Fruit fly (Drosophila melanogaster) whole organism, adult: ENCODE results near the gene CG10137.

Experiments
- CG11617 ChIP-seq: fragments of 200-800 bp; sonication (Bioruptor generic); optimal IDR thresholded peaks from 2 replicates; lab custom pipeline; 2017; ENCODE audit warnings: mild to moderate bottlenecking, missing biosample characterization, missing genetic modification reagents, missing genetic modification characterization
- CG12768 ChIP-seq: fragments of 200-800 bp; sonication (Bioruptor generic); optimal IDR thresholded peaks from 2 replicates; lab custom pipeline; 2017; ENCODE audit warnings: missing biosample characterization, missing genetic modification characterization, mild to moderate bottlenecking, moderate library complexity, missing genetic modification reagents
- CG14711 ChIP-seq: fragments of 200-800 bp; sonication (Bioruptor generic); optimal IDR thresholded peaks from 2 replicates; lab custom pipeline; 2018; ENCODE audit warnings: missing biosample characterization, mild to moderate bottlenecking, missing genetic modification characterization, moderate library complexity
- CG1620 ChIP-seq: fragments of 200-800 bp; sonication (Bioruptor generic); optimal IDR thresholded peaks from 2 replicates; lab custom pipeline; 2016; ENCODE audit warnings: missing biosample characterization, missing genetic modification characterization
- CG33017 ChIP-seq: fragments of 200-800 bp; sonication (Bioruptor generic); optimal IDR thresholded peaks from 2 replicates; lab custom pipeline; 2018; ENCODE audit warnings: missing biosample characterization, mild to moderate bottlenecking, missing genetic modification characterization, moderate library complexity
- CG5204 ChIP-seq: fragments of 200-800 bp; sonication (Bioruptor generic); optimal IDR thresholded peaks from 2 replicates; lab custom pipeline; 2016; ENCODE audit warnings: missing biosample characterization, missing genetic modification characterization
- CG7045 ChIP-seq: fragments of 200-800 bp; sonication (Bioruptor generic); optimal IDR thresholded peaks from 2 replicates; lab custom pipeline; 2017; ENCODE audit warnings: missing biosample characterization, mild to moderate bottlenecking, missing genetic modification characterization
- CG7101 ChIP-seq: fragments of 200-800 bp; sonication (Bioruptor generic); optimal IDR thresholded peaks from 2 replicates; lab custom pipeline; 2018; ENCODE audit warnings: missing biosample characterization, mild to moderate bottlenecking, missing genetic modification characterization, moderate library complexity
- Clk ChIP-seq: fragments of 200-800 bp; sonication (Bioruptor generic); optimal IDR thresholded peaks from 2 replicates; lab custom pipeline; 2017; ENCODE audit warnings: missing biosample characterization, missing genetic modification characterization
- Crg-1 ChIP-seq: fragments of 200-800 bp; sonication (Bioruptor generic); optimal IDR thresholded peaks from 2 replicates; lab custom pipeline; 2016; ENCODE audit warnings: missing biosample characterization, missing genetic modification characterization
- Hr96 ChIP-seq: fragments of 200-800 bp; sonication (Bioruptor generic); optimal IDR thresholded peaks from 2 replicates; lab custom pipeline; 2016; ENCODE audit warnings: missing biosample characterization, missing genetic modification characterization
- Mnt ChIP-seq: fragments of 200-800 bp; sonication (Bioruptor generic); optimal IDR thresholded peaks from 2 replicates; lab custom pipeline; 2016; ENCODE audit warnings: missing biosample characterization, mild to moderate bottlenecking, missing genetic modification characterization
- bab1 ChIP-seq: fragments of 200-800 bp; sonication (Bioruptor generic); optimal IDR thresholded peaks from 3 replicates; lab custom pipeline; 2019; ENCODE audit warnings: missing biosample characterization, mild to moderate bottlenecking, missing genetic modification characterization, moderate library complexity
- cic ChIP-seq: fragments of 200-800 bp; sonication (Bioruptor generic); optimal IDR thresholded peaks from 2 replicates; lab custom pipeline; 2017; ENCODE audit warnings: missing biosample characterization, mild to moderate bottlenecking, missing genetic modification characterization, moderate library complexity
- cnc ChIP-seq, 2 experiments: fragments of >200 bp; optimal IDR thresholded peaks; 2 replicates each; lab custom pipeline; 2017
- kay ChIP-seq: fragments of 200-800 bp; sonication (Bioruptor generic); peaks from one replicate; lab custom pipeline; 2016; ENCODE audit warnings: missing biosample characterization, missing genetic modification characterization, borderline replicate concordance
- ovo ChIP-seq: fragments of 200-800 bp; sonication (Bioruptor generic); optimal IDR thresholded peaks from 2 replicates; lab custom pipeline; 2016; ENCODE audit warnings: missing biosample characterization, missing genetic modification characterization
- pad ChIP-seq: fragments of 200-800 bp; sonication (Bioruptor generic); optimal IDR thresholded peaks from 3 replicates; lab custom pipeline; 2017; ENCODE audit warnings: missing biosample characterization, missing genetic modification characterization, mild to moderate bottlenecking, moderate library complexity, missing genetic modification reagents
- tj ChIP-seq: fragments of 200-800 bp; sonication (Bioruptor generic); optimal IDR thresholded peaks from 3 replicates; lab custom pipeline; 2017; ENCODE audit warnings: missing biosample characterization, mild to moderate bottlenecking, missing genetic modification characterization, moderate library complexity
- toe ChIP-seq: fragments of 200-800 bp; sonication (Bioruptor generic); optimal IDR thresholded peaks from 2 replicates; lab custom pipeline; 2016; ENCODE audit warnings: missing biosample characterization, missing genetic modification characterization

CG10137 gene

dm6 chr2L:19526316-19526715, at the start of gene CG10137, which contains the start of gene Dpm1:
TSS of gene CG10137 (plus strand) at chr2L:19526686.
TSS of gene Dpm1 (minus strand) at chr2L:19526368.
- TF ChIP-seq tj = no peak
- peak; percentile 60 for TF ChIP-seq bab1 (GFP tag; lab: Kevin White, UChicago)
- TF ChIP-seq CG11617 (GFP tag; lab: Kevin White, UChicago) = no peak
- no peak for TF ChIP-seq cic (GFP tag; lab: Kevin White, UChicago)
- no peak for TF ChIP-seq ovo
- no peak for TF ChIP-seq kay
- no peak for TF ChIP-seq Crg-1 (GFP tag; lab: Kevin White, UChicago)
- no peak for TF ChIP-seq CG5204 (GFP tag; lab: Kevin White, UChicago)
- no peak for TF ChIP-seq Clk (GFP tag; lab: Kevin White, UChicago)
- TF ChIP-seq CG7101 (tag; lab: Kevin White, UChicago) = peak; percentile 26
- TF ChIP-seq CG1620 (GFP tag; lab: Kevin White, UChicago) = peak; percentile 30
- peak; percentile 12 for TF ChIP-seq Mnt (GFP tag; lab: Kevin White, UChicago)
- TF ChIP-seq toe = no peak
- TF ChIP-seq pad (GFP tag; lab: Kevin White, UChicago) = peak; percentile 19

DNA sequence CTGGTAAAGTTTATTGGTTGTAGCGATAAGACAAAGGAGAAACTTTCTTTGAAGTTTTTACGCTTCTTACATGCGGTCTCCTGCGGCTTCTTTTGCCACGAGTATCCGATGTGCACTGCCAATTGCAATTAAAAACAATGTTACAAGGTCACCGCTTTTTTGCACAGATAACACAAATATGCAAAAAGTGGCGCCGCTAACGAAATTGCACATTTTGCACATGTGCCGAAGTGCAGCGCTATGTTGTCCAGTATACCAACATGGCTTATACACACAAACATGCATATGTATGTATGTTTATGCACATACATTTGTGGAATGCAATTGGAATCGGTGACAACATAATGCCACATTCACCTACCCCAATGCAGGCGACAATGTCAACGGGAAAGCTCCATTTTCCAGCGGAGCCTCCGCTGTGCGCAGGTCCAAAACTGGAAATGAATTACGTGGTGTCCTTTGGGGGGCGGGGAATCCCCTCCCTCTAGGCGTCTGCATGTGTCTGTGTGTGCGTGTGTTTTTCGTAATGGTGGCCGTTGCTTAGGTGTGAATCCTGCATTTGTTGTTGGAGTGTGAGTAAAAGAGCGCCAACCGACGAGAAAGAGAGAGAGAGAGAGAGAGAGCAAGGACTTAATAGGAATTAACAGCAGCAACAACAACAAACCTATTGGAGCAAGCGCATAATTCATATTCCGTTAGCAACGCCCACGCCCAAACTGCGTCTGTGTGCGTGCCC, 47.1 kb upstream of the CG10137 start:
- TF ChIP-seq pad (GFP tag; lab: Kevin White, UChicago) (peak; percentile 74), CG1620 (GFP tag; lab: Kevin White, UChicago) (no peak), tj (peak; percentile 98)

DNA sequence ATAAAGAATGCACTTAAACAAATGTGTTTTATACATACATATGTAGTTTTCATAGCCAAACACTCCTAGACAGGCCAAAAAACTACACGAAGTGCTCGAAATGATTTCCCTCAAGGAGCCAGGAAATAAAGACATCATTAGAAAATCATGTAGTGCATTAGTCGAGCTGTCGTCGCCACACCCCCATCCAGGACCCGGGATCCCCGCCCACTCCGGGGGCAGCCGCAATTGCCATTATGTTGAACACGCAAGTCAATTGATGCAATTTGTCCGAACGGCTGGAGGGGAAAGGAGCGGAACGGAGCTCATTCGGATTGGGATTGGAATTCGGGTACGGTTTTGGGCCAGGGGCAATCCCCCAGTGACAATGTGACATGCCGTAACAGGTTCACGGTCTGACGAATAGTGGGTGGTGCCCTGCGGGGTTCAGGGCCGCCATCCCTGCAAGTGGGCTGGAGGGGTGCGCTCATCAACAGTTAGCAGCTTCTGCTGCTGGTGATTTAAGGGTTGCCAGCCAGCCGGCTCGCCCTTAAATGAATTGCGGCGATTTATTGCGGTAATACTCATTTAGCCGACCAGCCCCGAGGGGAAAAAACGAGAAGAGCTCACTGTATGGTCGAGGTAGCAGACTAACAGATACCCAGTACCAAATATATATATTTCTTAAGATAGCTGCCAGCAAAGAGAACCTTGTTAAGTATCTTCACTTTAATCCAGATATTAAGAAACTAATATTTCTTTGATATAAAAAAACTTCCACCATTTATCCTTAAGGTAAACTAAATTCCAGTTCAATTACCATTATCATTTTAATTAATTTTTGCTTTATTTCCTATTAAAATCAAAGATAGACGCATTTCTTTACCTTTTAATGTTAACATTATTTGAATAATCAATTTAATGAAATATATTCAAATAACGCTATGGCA, 45.8 kb upstream of the CG10137 start:
- TF ChIP-seq cnc (optimal IDR thresholded peaks at IDR 0.05; lab: Kevin White, UChicago) = no peak
- TF ChIP-seq tj = no peak
- no peak for TF ChIP-seq bab1 (GFP tag; lab: Kevin White, UChicago)
- no peak for TF ChIP-seq pad (GFP tag; lab: Kevin White, UChicago)
- TF ChIP-seq CG33017 (tag; lab: Kevin White, UChicago) = no peak
- TF ChIP-seq Mnt (GFP tag; lab: Kevin White, UChicago) = no peak
- no peak for TF ChIP-seq CG5204 (GFP tag; lab: Kevin White, UChicago)
- no peak for TF ChIP-seq CG7101 (tag; lab: Kevin White, UChicago)
- TF ChIP-seq toe = no peak
- no peak for TF ChIP-seq cic (GFP tag; lab: Kevin White, UChicago)
- TF ChIP-seq Hr96 = no peak
- TF ChIP-seq Crg-1 (GFP tag; lab: Kevin White, UChicago) = no peak
- no peak for TF ChIP-seq ovo
- TF ChIP-seq CG14711 = no peak
- no peak for TF ChIP-seq Clk (GFP tag; lab: Kevin White, UChicago)
- no peak for TF ChIP-seq CG7045 (GFP tag; lab: Kevin White, UChicago)
- no peak for TF ChIP-seq CG1620 (GFP tag; lab: Kevin White, UChicago)

DNA sequence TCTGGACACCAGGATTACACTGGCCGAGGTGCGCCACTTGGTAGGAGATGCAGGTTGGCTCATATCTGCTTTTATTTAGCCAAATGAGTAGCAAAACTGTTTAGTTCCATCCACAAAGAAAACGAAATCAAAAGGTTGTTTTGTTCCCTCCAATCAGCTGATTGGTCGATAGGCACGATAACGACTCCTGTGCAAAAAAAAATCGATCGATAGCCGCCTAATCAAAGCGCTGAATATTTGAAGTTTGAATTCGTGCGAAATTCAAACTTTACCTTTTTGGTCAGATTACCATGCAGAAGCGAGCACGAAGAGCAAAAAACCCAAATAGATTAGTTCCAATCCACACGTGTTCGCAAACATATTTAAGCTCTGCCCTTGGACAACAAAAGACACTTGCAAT, 41.9 kb upstream of the CG10137 start, which contains the start of the genes CG10195 and CG13084:
TSS of gene CG10195 (minus strand) at position 167 of the 400 bp plus-strand sequence.
TSS of gene CG13084 (plus strand) at position 392 of the 400 bp plus-strand sequence.
- TF ChIP-seq cic (GFP tag; lab: Kevin White, UChicago) (no peak), Mnt (GFP tag; lab: Kevin White, UChicago) (no peak), CG33017 (tag; lab: Kevin White, UChicago) (no peak), ovo (no peak), CG12768 (GFP tag; lab: Kevin White, UChicago) (no peak), CG7045 (GFP tag; lab: Kevin White, UChicago) (no peak), bab1 (GFP tag; lab: Kevin White, UChicago) (no peak), cnc (optimal IDR thresholded peaks at IDR 0.05; lab: Kevin White, UChicago) (no peak), kay (no peak), CG5204 (GFP tag; lab: Kevin White, UChicago) (no peak), Hr96 (no peak)

- TF ChIP-seq Hr96 (no peak), CG14711 (no peak)
Observed at dm6 chr2L:19487190-19487589, 39.3 kb upstream of the CG10137 start, which contains the start of gene CG13083. TSS of gene CG13083 (plus strand) at chr2L:19487490.

dm6 chr2L:19489997-19490461, 36.5 kb upstream of the CG10137 start, which contains the start of the genes CG10194 and CG18094:
TSS of gene CG10194 (minus strand) at chr2L:19490104.
TSS of gene CG18094 (plus strand) at chr2L:19490262.
- no peak for TF ChIP-seq CG5204 (GFP tag; lab: Kevin White, UChicago)
- peak; percentile 36 for TF ChIP-seq Mnt (GFP tag; lab: Kevin White, UChicago)
- TF ChIP-seq toe = no peak
- TF ChIP-seq kay = no peak
- TF ChIP-seq tj = peak; percentile 51
- peak; percentile 18 for TF ChIP-seq cic (GFP tag; lab: Kevin White, UChicago)
- no peak for TF ChIP-seq CG7045 (GFP tag; lab: Kevin White, UChicago)
- peak; percentile 69 for TF ChIP-seq CG12768 (GFP tag; lab: Kevin White, UChicago)
- peak; percentile 69 for TF ChIP-seq CG14711
- TF ChIP-seq CG33017 (tag; lab: Kevin White, UChicago) = peak; percentile 84
- no peak for TF ChIP-seq cnc (optimal IDR thresholded peaks at IDR 0.05; lab: Kevin White, UChicago)
- peak; percentile 68 for TF ChIP-seq CG7101 (tag; lab: Kevin White, UChicago)
- peak; percentile 60 for TF ChIP-seq CG11617 (GFP tag; lab: Kevin White, UChicago)
- no peak for TF ChIP-seq CG1620 (GFP tag; lab: Kevin White, UChicago)
- TF ChIP-seq Hr96 = no peak
- peak; percentile 88 for TF ChIP-seq bab1 (GFP tag; lab: Kevin White, UChicago)
- no peak for TF ChIP-seq Crg-1 (GFP tag; lab: Kevin White, UChicago)
- TF ChIP-seq Clk (GFP tag; lab: Kevin White, UChicago) = no peak
- TF ChIP-seq pad (GFP tag; lab: Kevin White, UChicago) = no peak
- TF ChIP-seq ovo = no peak
